Fruit fly (Drosophila melanogaster) S2 (cell line): ENCODE data around the gene CG46308.

Source experiments
- CG8478 ChIP-seq: fragments of >200 bp; optimal IDR thresholded peaks from 2 replicates; lab custom pipeline; 2018
- CTCF ChIP-seq, 2 experiments: fragments of >200 bp; optimal IDR thresholded peaks; 2 replicates each; lab custom pipeline; 2018

dm6 chr2L:13513331-13514261 lies 52.0 kb downstream of the CG46308 start:
- TF ChIP-seq CG8478 (lab: Kevin White, UChicago) = no peak
- no peak for TF ChIP-seq CTCF (optimal IDR thresholded peaks at IDR 0.05; lab: Kevin White, UChicago)
